Worm (Caenorhabditis elegans): ENCODE results near the gene ndub-11.

Gene ndub-11

DNA sequence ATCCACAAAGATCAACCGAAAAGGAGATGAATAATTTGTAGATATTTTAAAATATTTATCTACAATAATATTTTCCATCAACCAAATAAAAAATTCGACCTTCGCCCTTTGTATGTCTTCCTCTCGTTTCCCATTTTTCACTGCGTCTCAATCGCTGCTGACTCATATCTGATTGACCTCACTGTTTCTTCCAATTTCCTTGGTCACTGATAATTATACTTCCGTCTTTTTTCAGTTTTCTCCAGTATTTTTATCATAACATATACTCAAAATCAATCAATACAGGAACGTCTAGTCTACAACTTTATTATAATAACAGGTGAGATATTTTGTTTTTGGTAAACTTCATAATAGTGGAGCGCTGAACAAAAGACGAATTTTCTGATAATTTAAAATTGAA is 9.0 kb upstream of the ndub-11 start, which contains the start of gene pmk-3:
TSS of gene pmk-3 (plus strand) at position 236 of the 400 bp plus-strand sequence.
- TF ChIP-seq Y95B8A.8 (GFP tag; IDR thresholded peaks at IDR 0.05) (no peak), ZK185.1 (tag; optimal IDR thresholded peaks at IDR 0.05; ENCODE audit: poor library complexity, severe bottlenecking) (no peak), F23B12.7 (tag; optimal IDR thresholded peaks at IDR 0.05; ENCODE audit: insufficient read depth) (peak; percentile 11), B0019.2 (GFP tag; conservative IDR thresholded peaks at IDR 0.05) (no peak), akir-1 (GFP tag; optimal IDR thresholded peaks at IDR 0.05) (no peak), aptf-2 (GFP tag; conservative IDR thresholded peaks at IDR 0.05) (no peak), nhr-80 (tag; optimal IDR thresholded peaks at IDR 0.05) (peak; percentile 68), F39B2.1 (GFP tag; IDR thresholded peaks at IDR 0.05) (no peak), let-526 (GFP tag; IDR thresholded peaks at IDR 0.05) (no peak), nhr-120 (GFP tag; IDR thresholded peaks at IDR 0.05) (no peak), tlf-1 (GFP tag; optimal IDR thresholded peaks at IDR 0.05) (no peak), let-607 (tag; optimal IDR thresholded peaks at IDR 0.05) (peak in 1 of 2 experiments; percentile 19), him-1 (tag; optimal IDR thresholded peaks at IDR 0.05) (no peak), lin-54 (GFP tag; optimal IDR thresholded peaks at IDR 0.05) (no peak)

- no peak for TF ChIP-seq lin-54 (GFP tag; optimal IDR thresholded peaks at IDR 0.05)
- TF ChIP-seq him-1 (tag; optimal IDR thresholded peaks at IDR 0.05) = no peak
- TF ChIP-seq hlh-12 (tag; optimal IDR thresholded peaks at IDR 0.05) = no peak
- TF ChIP-seq C06A6.2 (GFP tag; conservative IDR thresholded peaks at IDR 0.05) = no peak
- TF ChIP-seq xnd-1 (tag; optimal IDR thresholded peaks at IDR 0.05) = no peak
- no peak for TF ChIP-seq attf-5 (GFP tag; optimal IDR thresholded peaks at IDR 0.05)
- no peak for TF ChIP-seq pbrm-1 (GFP tag; IDR thresholded peaks at IDR 0.05)
Observed at ce11 chrIV:8136548-8136947, 6.5 kb upstream of the ndub-11 start.

ce11 chrIV:8136005-8136512 is 6.0 kb upstream of the ndub-11 start, which contains the start of the genes isp-1 and islo-1:
Gene isp-1, minus strand, starts transcription at chrIV:8136055.
Gene islo-1, plus strand, starts transcription at chrIV:8136389.
- TF ChIP-seq nhr-120 (GFP tag; IDR thresholded peaks at IDR 0.05) (no peak), C17E4.6 (GFP tag; IDR thresholded peaks at IDR 0.05) (no peak), D2030.7 (GFP tag; IDR thresholded peaks at IDR 0.05) (peak; percentile 33; the same call in 1 of the 2 replicates), F33H1.4 (GFP tag; IDR thresholded peaks at IDR 0.05) (peak; percentile 13; the same call in 1 of the 2 replicates), somi-1 (GFP tag; optimal IDR thresholded peaks at IDR 0.05) (no peak), hmg-1.2 (GFP tag; IDR thresholded peaks at IDR 0.05) (peak; percentile 38; the same call in 1 of the 2 replicates), attf-5 (GFP tag; optimal IDR thresholded peaks at IDR 0.05) (peak; percentile 82), egrh-3 (GFP tag; IDR thresholded peaks at IDR 0.05) (no peak), chd-7 (tag; optimal IDR thresholded peaks at IDR 0.05) (no peak), dox-1 (GFP tag; IDR thresholded peaks at IDR 0.05) (peak; percentile 45; the same call in 1 of the 2 replicates), K12H6.12 (tag; optimal IDR thresholded peaks at IDR 0.05) (peak; percentile 33), lsl-1 (GFP tag; optimal IDR thresholded peaks at IDR 0.05) (peak; percentile 3), tbx-9 (tag; optimal IDR thresholded peaks at IDR 0.05; ENCODE audit: borderline replicate concordance) (no peak), snpc-4 (GFP tag; optimal IDR thresholded peaks at IDR 0.05) (no peak), snpc-4 (tag; optimal IDR thresholded peaks at IDR 0.05) (peak in 2 of 4 experiments; percentile 46 to 53), Y53G8AR.9 (GFP tag; conservative IDR thresholded peaks at IDR 0.05) (no peak), F49E8.2 (tag; optimal IDR thresholded peaks at IDR 0.05; ENCODE audit: insufficient read depth) (peak; percentile 1), madf-3 (GFP tag; IDR thresholded peaks at IDR 0.05) (peak; percentile 92), sdz-38 (tag; optimal IDR thresholded peaks at IDR 0.05) (no peak), madf-6 (GFP tag; IDR thresholded peaks at IDR 0.05) (0 out of 2 replicates have a peak, but pooled peaks have one; percentile 19), Y53F4B.3 (GFP tag; IDR thresholded peaks at IDR 0.05) (no peak), ceh-27 (GFP tag; optimal IDR thresholded peaks at IDR 0.05) (peak; percentile 25), attf-3 (GFP tag; conservative IDR thresholded peaks at IDR 0.05) (no peak), ceh-91 (GFP tag; IDR thresholded peaks at IDR 0.05) (0 out of 2 replicates have a peak, but pooled peaks have one; percentile 19), madf-8 (GFP tag; conservative IDR thresholded peaks at IDR 0.05) (peak; percentile 13; the same call in 1 of the 2 replicates), dpl-1 (GFP tag; optimal IDR thresholded peaks at IDR 0.05) (peak; percentile 33), die-1 (tag; optimal IDR thresholded peaks at IDR 0.05) (no peak), mcd-1 (GFP tag; IDR thresholded peaks at IDR 0.05) (peak; percentile 81)
